Worm (Caenorhabditis elegans) whole organism, midembryonic: ENCODE data around the gene slcr-46.2.

Experiments used
- T22C8.4 ChIP-seq: fragments of 200-800 bp; sonication (Bioruptor generic); IDR thresholded peaks from 2 replicates; pipeline ENCODE4 v1.3.6; 2022; ENCODE audit warnings: missing genetic modification characterization, missing compliant biosample characterization
- cog-1 ChIP-seq: sonication (generic microtip); optimal IDR thresholded peaks from 2 replicates; lab custom pipeline; 2016; ENCODE audit warnings: missing genetic modification characterization, missing compliant biosample characterization
- flt-1 ChIP-seq: fragments of 200-800 bp; sonication (Bioruptor generic); IDR thresholded peaks from 2 replicates; pipeline ENCODE4 v1.3.6; 2022; ENCODE audit warnings: missing genetic modification characterization, missing compliant biosample characterization
- ref-1 ChIP-seq: fragments of 200-800 bp; sonication (Bioruptor generic); conservative IDR thresholded peaks from 2 replicates; pipeline ENCODE4 v1.3.6; 2022; ENCODE audit warnings: missing genetic modification reagents, missing genetic modification characterization, missing compliant biosample characterization
- tab-1 ChIP-seq: fragments of 200-800 bp; sonication (Bioruptor generic); IDR thresholded peaks from 2 replicates; pipeline ENCODE4 v1.3.6; 2022; ENCODE audit warnings: missing genetic modification characterization, missing compliant biosample characterization
- ztf-23 ChIP-seq: fragments of 200-800 bp; sonication (Bioruptor generic); IDR thresholded peaks from 2 replicates; pipeline ENCODE4 v1.3.6; 2022; ENCODE audit warnings: missing genetic modification reagents, missing genetic modification characterization, missing compliant biosample characterization
- ztf-29 ChIP-seq: fragments of 200-800 bp; sonication (Bioruptor generic); IDR thresholded peaks from 2 replicates; pipeline ENCODE4 v1.3.6; 2022; ENCODE audit warnings: missing genetic modification reagents, missing genetic modification characterization, missing compliant biosample characterization

DNA sequence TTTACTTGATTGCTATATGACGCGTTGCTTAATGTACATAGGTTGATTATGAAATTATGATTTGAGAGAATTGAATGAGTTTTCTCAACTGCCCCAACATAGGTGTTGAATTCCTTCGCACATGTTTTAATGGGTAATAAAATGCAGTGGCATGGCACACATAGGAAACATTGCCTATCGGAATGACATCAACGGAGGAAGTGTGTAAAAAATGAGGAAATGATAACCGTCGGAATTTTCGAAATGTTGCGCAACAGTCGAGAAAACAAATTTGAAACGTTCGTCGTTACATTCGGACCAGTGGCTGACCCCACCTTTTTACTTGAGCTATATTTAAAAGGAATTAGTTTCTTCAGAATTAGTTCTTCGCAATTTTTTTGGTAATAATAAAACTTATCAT is 42.1 kb upstream of the slcr-46.2 start:
- TF ChIP-seq cog-1 (tag; lab: Kevin White, UChicago) (no peak), ztf-23 (GFP tag; lab: Robert Waterston, UW) (no peak), flt-1 (no peak), T22C8.4 (GFP tag; lab: Robert Waterston, UW) (no peak), tab-1 (no peak), ztf-29 (no peak), ref-1 (GFP tag; lab: Robert Waterston, UW) (no peak)
